Fruit fly (Drosophila melanogaster) whole organism, embryonic: ENCODE results near the gene CG31189.

Experiments
- Adf1 ChIP-seq: fragments of 200-800 bp; sonication (Bioruptor generic); IDR thresholded peaks from 2 replicates; pipeline ENCODE4 v1.3.6; 2022; ENCODE audit warnings: missing biosample characterization, missing genetic modification characterization
- Antp ChIP-seq: fragments of 200-800 bp; sonication (Bioruptor generic); optimal IDR thresholded peaks from 3 replicates; lab custom pipeline; 2016; ENCODE audit warnings: missing biosample characterization, missing genetic modification characterization
- Asciz ChIP-seq: fragments of 200-800 bp; sonication (Bioruptor generic); optimal IDR thresholded peaks from 2 replicates; lab custom pipeline; 2017; ENCODE audit warnings: missing biosample characterization, mild to moderate bottlenecking, missing genetic modification characterization, missing genetic modification reagents
- BtbVII ChIP-seq: fragments of 200-800 bp; sonication (Bioruptor generic); optimal IDR thresholded peaks from 3 replicates; lab custom pipeline; 2017; ENCODE audit warnings: missing biosample characterization, mild to moderate bottlenecking, missing genetic modification characterization
- CG10209 ChIP-seq: fragments of 200-800 bp; sonication (Bioruptor generic); optimal IDR thresholded peaks from 3 replicates; lab custom pipeline; 2017; ENCODE audit warnings: missing biosample characterization, mild to moderate bottlenecking, missing genetic modification characterization, missing genetic modification reagents
- CG10431 ChIP-seq: fragments of 200-800 bp; sonication (Bioruptor generic); optimal IDR thresholded peaks from 3 replicates; lab custom pipeline; 2018; ENCODE audit warnings: missing biosample characterization, mild to moderate bottlenecking, missing genetic modification characterization
- CG10654 ChIP-seq: fragments of 200-800 bp; sonication (Bioruptor generic); optimal IDR thresholded peaks from 2 replicates; lab custom pipeline; 2016; ENCODE audit warnings: missing biosample characterization, missing genetic modification characterization
- CG11695 ChIP-seq: fragments of 200-800 bp; sonication (Bioruptor generic); IDR thresholded peaks from 3 replicates; pipeline ENCODE4 v1.3.6; 2022; ENCODE audit warnings: missing biosample characterization, missing genetic modification characterization
- CG17802 ChIP-seq: fragments of 200-800 bp; sonication (Bioruptor generic); optimal IDR thresholded peaks from 2 replicates; lab custom pipeline; 2018; ENCODE audit warnings: missing biosample characterization, mild to moderate bottlenecking, missing genetic modification characterization, moderate library complexity
- CG2116 ChIP-seq: fragments of 200-800 bp; sonication (Bioruptor generic); optimal IDR thresholded peaks from 3 replicates; lab custom pipeline; 2018; ENCODE audit warnings: missing biosample characterization, mild to moderate bottlenecking, missing genetic modification characterization
- CG30020 ChIP-seq: fragments of 200-800 bp; optimal IDR thresholded peaks from 2 replicates; lab custom pipeline; 2019; ENCODE audit warnings: missing biosample characterization, mild to moderate bottlenecking, missing genetic modification characterization, moderate library complexity
- CG32532 ChIP-seq: fragments of 200-800 bp; sonication (Bioruptor generic); IDR thresholded peaks from 2 replicates; pipeline ENCODE4 v1.3.6; 2022; ENCODE audit warnings: missing biosample characterization, missing genetic modification characterization
- CG42726 ChIP-seq: fragments of 200-800 bp; sonication (Bioruptor generic); IDR thresholded peaks from 2 replicates; pipeline ENCODE4 v1.3.6; 2022; ENCODE audit warnings: missing biosample characterization, missing genetic modification characterization; ENCODE audit not compliant: partially characterized antibody
- CG4360 ChIP-seq: fragments of 200-800 bp; sonication (Bioruptor generic); IDR thresholded peaks from 2 replicates; pipeline ENCODE4 v1.3.6; 2022; ENCODE audit warnings: missing biosample characterization, missing genetic modification characterization
- CG43689 ChIP-seq: fragments of 200-800 bp; sonication (Bioruptor generic); IDR thresholded peaks from 2 replicates; pipeline ENCODE4 v1.3.6; 2022; ENCODE audit warnings: missing biosample characterization, missing genetic modification characterization
- CG4854 ChIP-seq: fragments of 200-800 bp; sonication (Bioruptor generic); optimal IDR thresholded peaks from 2 replicates; lab custom pipeline; 2016; ENCODE audit warnings: missing biosample characterization, missing genetic modification characterization, inconsistent platforms
- CG6254 ChIP-seq: fragments of 200-800 bp; sonication (Bioruptor generic); optimal IDR thresholded peaks from 3 replicates; lab custom pipeline; 2017; ENCODE audit warnings: mild to moderate bottlenecking, missing biosample characterization, missing genetic modification reagents, missing genetic modification characterization
- CG6791 ChIP-seq: fragments of 200-800 bp; sonication (Bioruptor generic); IDR thresholded peaks from 3 replicates; pipeline ENCODE4 v1.3.6; 2022; ENCODE audit warnings: missing biosample characterization, missing genetic modification characterization; ENCODE audit not compliant: partially characterized antibody
- CG6854 ChIP-seq: fragments of 200-800 bp; sonication (Bioruptor generic); optimal IDR thresholded peaks from 3 replicates; lab custom pipeline; 2017; ENCODE audit warnings: missing biosample characterization, mild to moderate bottlenecking, missing genetic modification characterization
- CG7745 ChIP-seq: fragments of 200-800 bp; sonication (Bioruptor generic); optimal IDR thresholded peaks from 2 replicates; lab custom pipeline; 2018; ENCODE audit warnings: missing biosample characterization, mild to moderate bottlenecking, missing genetic modification characterization, moderate library complexity
- CG9609 ChIP-seq: fragments of 200-800 bp; sonication (Bioruptor generic); optimal IDR thresholded peaks from 3 replicates; lab custom pipeline; 2016; ENCODE audit warnings: missing biosample characterization, missing genetic modification characterization
- Camta ChIP-seq: fragments of 200-800 bp; sonication (Bioruptor generic); optimal IDR thresholded peaks from 2 replicates; lab custom pipeline; 2016; ENCODE audit warnings: missing biosample characterization, missing genetic modification characterization
- Dfd ChIP-seq, 2 experiments: fragments of >200 bp; optimal IDR thresholded peaks; 2 replicates each; lab custom pipeline; 2017; ENCODE audit warnings: missing biosample characterization in 2 of 2, missing genetic modification characterization in 2 of 2
- H15 ChIP-seq: fragments of 200-800 bp; sonication (Bioruptor generic); IDR thresholded peaks from 3 replicates; pipeline ENCODE4 v1.3.6; 2022; ENCODE audit warnings: missing biosample characterization, missing genetic modification characterization
- Hr39 ChIP-seq: fragments of >200 bp; optimal IDR thresholded peaks from 2 replicates; lab custom pipeline; 2017
- Hr78 ChIP-seq, 2 experiments: fragments of 200-800 bp in 1 of 2; fragments of >200 bp in 1 of 2; sonication (Bioruptor generic) in 1 of 2; optimal IDR thresholded peaks; 2 replicates each; lab custom pipeline; 2017 to 2019; ENCODE audit warnings: missing biosample characterization in 2 of 2, missing genetic modification characterization in 2 of 2, mild to moderate bottlenecking in 1 of 2, moderate library complexity in 1 of 2
- Kr ChIP-seq: fragments of 200-800 bp; sonication (Bioruptor generic); optimal IDR thresholded peaks from 2 replicates; lab custom pipeline; 2017; ENCODE audit warnings: missing biosample characterization, mild to moderate bottlenecking, missing genetic modification characterization
- NfI ChIP-seq: fragments of 200-800 bp; sonication (Bioruptor generic); optimal IDR thresholded peaks from 3 replicates; lab custom pipeline; 2018; ENCODE audit warnings: missing biosample characterization, mild to moderate bottlenecking, missing genetic modification characterization, moderate library complexity
- Poxn ChIP-seq: fragments of 200-800 bp; sonication (Bioruptor generic); IDR thresholded peaks from 2 replicates; pipeline ENCODE4 v1.3.6; 2022; ENCODE audit warnings: missing biosample characterization, missing genetic modification characterization
- Ravus ChIP-seq: fragments of 200-800 bp; sonication (Bioruptor generic); IDR thresholded peaks from 2 replicates; pipeline ENCODE4 v1.3.6; 2022; ENCODE audit warnings: missing biosample characterization, missing genetic modification characterization
- Rfx ChIP-seq: fragments of 200-800 bp; sonication (Bioruptor generic); IDR thresholded peaks from 2 replicates; pipeline ENCODE4 v1.3.6; 2022; ENCODE audit warnings: missing biosample characterization, missing genetic modification characterization
- Sin3A ChIP-seq: fragments of >200 bp; optimal IDR thresholded peaks from 2 replicates; lab custom pipeline; 2018
- Six4 ChIP-seq: fragments of 200-800 bp; sonication (Bioruptor generic); optimal IDR thresholded peaks from 2 replicates; lab custom pipeline; 2016; ENCODE audit warnings: missing biosample characterization, missing genetic modification characterization
- Tbp ChIP-seq: fragments of >200 bp; optimal IDR thresholded peaks from 2 replicates; lab custom pipeline; 2018; ENCODE audit warnings: missing biosample characterization, missing genetic modification characterization
- Trl ChIP-seq, 3 experiments: fragments of >200 bp in 2 of 3; fragments of 200-800 bp in 1 of 3; sonication (Bioruptor generic) in 1 of 3; optimal IDR thresholded peaks; 2 replicates in 1 of 3; 3 replicates in 2 of 3; lab custom pipeline; 2016 to 2017; ENCODE audit warnings: missing biosample characterization in 1 of 3, missing genetic modification characterization in 1 of 3
- ase ChIP-seq: fragments of 200-800 bp; sonication (Bioruptor generic); IDR thresholded peaks from 3 replicates; pipeline ENCODE4 v1.3.6; 2022; ENCODE audit warnings: missing biosample characterization, missing genetic modification characterization
- bsh ChIP-seq, 2 experiments: fragments of 200-800 bp; sonication (Bioruptor generic); optimal IDR thresholded peaks; 2 replicates each; lab custom pipeline; 2017 to 2018; ENCODE audit warnings: mild to moderate bottlenecking in 2 of 2, missing biosample characterization in 2 of 2, missing genetic modification characterization in 2 of 2, moderate library complexity in 1 of 2
- cwo ChIP-seq: fragments of 200-800 bp; sonication (Bioruptor generic); optimal IDR thresholded peaks from 3 replicates; lab custom pipeline; 2017; ENCODE audit warnings: missing biosample characterization, missing genetic modification characterization, mild to moderate bottlenecking, moderate library complexity, missing genetic modification reagents
- knrl ChIP-seq: fragments of 200-800 bp; sonication (Bioruptor generic); IDR thresholded peaks from 3 replicates; pipeline ENCODE4 v1.3.6; 2022; ENCODE audit warnings: missing biosample characterization, missing genetic modification characterization; ENCODE audit not compliant: partially characterized antibody
- lov ChIP-seq, 2 experiments: fragments of 200-800 bp in 1 of 2; fragments of >200 bp in 1 of 2; sonication (Bioruptor generic) in 1 of 2; IDR thresholded peaks in 1 of 2; optimal IDR thresholded peaks in 1 of 2; 2 replicates in 1 of 2; 3 replicates in 1 of 2; pipeline versions ENCODE4 v1.3.6 to Lab custom; 2017 to 2022; ENCODE audit warnings: missing biosample characterization in 1 of 2, missing genetic modification characterization in 1 of 2
- pum ChIP-seq: fragments of 200-800 bp; sonication (Bioruptor generic); optimal IDR thresholded peaks from 2 replicates; lab custom pipeline; 2016; ENCODE audit warnings: missing biosample characterization, missing genetic modification characterization
- sc ChIP-seq, 3 experiments: fragments of >200 bp in 2 of 3; fragments of 200-800 bp in 1 of 3; sonication (Bioruptor generic) in 1 of 3; optimal IDR thresholded peaks; 2 replicates in 2 of 3; 3 replicates in 1 of 3; lab custom pipeline; 2017; ENCODE audit warnings: mild to moderate bottlenecking in 1 of 3, missing biosample characterization in 1 of 3, missing genetic modification characterization in 1 of 3, missing genetic modification reagents in 1 of 3
- shn ChIP-seq: fragments of 200-800 bp; sonication (Bioruptor generic); optimal IDR thresholded peaks from 3 replicates; lab custom pipeline; 2016; ENCODE audit warnings: missing biosample characterization, missing genetic modification characterization
- slbo ChIP-seq: fragments of 200-800 bp; sonication (Bioruptor generic); IDR thresholded peaks from 2 replicates; pipeline ENCODE4 v1.3.6; 2022; ENCODE audit warnings: missing biosample characterization, missing genetic modification characterization
- sna ChIP-seq: fragments of 200-800 bp; sonication (Bioruptor generic); IDR thresholded peaks from 2 replicates; pipeline ENCODE4 v1.3.6; 2022; ENCODE audit warnings: missing biosample characterization, missing genetic modification characterization; ENCODE audit not compliant: partially characterized antibody
- tup ChIP-seq: fragments of 200-800 bp; sonication (Bioruptor generic); optimal IDR thresholded peaks from 2 replicates; lab custom pipeline; 2016; ENCODE audit warnings: missing biosample characterization, mild to moderate bottlenecking, missing genetic modification characterization, moderate library complexity
- wdn ChIP-seq: fragments of 200-800 bp; sonication (Bioruptor generic); IDR thresholded peaks from 2 replicates; pipeline ENCODE4 v1.3.6; 2022; ENCODE audit warnings: missing biosample characterization, missing genetic modification characterization
- wek ChIP-seq: fragments of 200-800 bp; sonication (Bioruptor generic); optimal IDR thresholded peaks from 3 replicates; lab custom pipeline; 2018; ENCODE audit warnings: missing biosample characterization, mild to moderate bottlenecking, missing genetic modification characterization, moderate library complexity

Gene CG31189

dm6 chr3R:21064000-21064924 is 18.6 kb upstream of the CG31189 start, which contains the start of gene Cortactin (continued):
- TF ChIP-seq Ravus (GFP tag; lab: Robert Waterston, UW) (no peak), wdn (GFP tag; lab: Robert Waterston, UW) (no peak), CG10431 (GFP tag; lab: Kevin White, UChicago) (no peak), Hr39 (no peak), CG30020 (tag; lab: Kevin White, UChicago) (peak; percentile 13), CG2116 (peak; percentile 69), BtbVII (GFP tag; lab: Kevin White, UChicago) (no peak), wek (GFP tag; lab: Kevin White, UChicago) (no peak), slbo (GFP tag; lab: Robert Waterston, UW) (0 out of 2 replicates have a peak, but pooled peaks have one; percentile 4), CG4854 (GFP tag; lab: Kevin White, UChicago) (no peak), ase (no peak), Six4 (no peak), CG17802 (tag; lab: Kevin White, UChicago) (no peak), lov (optimal IDR thresholded peaks at IDR 0.05; lab: Kevin White, UChicago) (no peak), lov (GFP tag; IDR thresholded peaks at IDR 0.05; lab: Robert Waterston, UW) (no peak), shn (GFP tag; lab: Kevin White, UChicago) (no peak), Camta (no peak), tup (GFP tag; lab: Kevin White, UChicago) (no peak), Kr (GFP tag; lab: Kevin White, UChicago) (peak; percentile 87), CG42726 (GFP tag; lab: Robert Waterston, UW) (peak; percentile 95), H15 (no peak), CG9609 (GFP tag; lab: Kevin White, UChicago) (no peak), sna (peak; percentile 89), CG6854 (GFP tag; lab: Kevin White, UChicago) (no peak), NfI (GFP tag; lab: Kevin White, UChicago) (no peak), Adf1 (GFP tag; lab: Robert Waterston, UW) (no peak), Dfd (GFP tag; optimal IDR thresholded peaks at IDR 0.05; lab: Kevin White, UChicago) (no peak), cwo (no peak), CG7745 (no peak), pum (no peak), Antp (no peak), CG6791 (GFP tag; lab: Robert Waterston, UW) (peak; percentile 94), Rfx (GFP tag; lab: Robert Waterston, UW) (peak; percentile 42; the same call in 1 of the 2 replicates), Poxn (GFP tag; lab: Robert Waterston, UW) (no peak), CG43689 (GFP tag; lab: Robert Waterston, UW) (no peak), knrl (peak; percentile 83), Asciz (GFP tag; lab: Kevin White, UChicago) (no peak), Hr78 (GFP tag; optimal IDR thresholded peaks at IDR 0.05; lab: Kevin White, UChicago) (no peak), CG10654 (GFP tag; lab: Kevin White, UChicago) (no peak), CG6254 (GFP tag; lab: Kevin White, UChicago) (no peak), Sin3A (lab: Kevin White, UChicago) (no peak), bsh (GFP tag; optimal IDR thresholded peaks at IDR 0.05; lab: Kevin White, UChicago) (no peak), Trl (optimal IDR thresholded peaks at IDR 0.05; lab: Kevin White, UChicago) (no peak), Trl (GFP tag; optimal IDR thresholded peaks at IDR 0.05; lab: Kevin White, UChicago) (no peak), CG4360 (GFP tag; lab: Robert Waterston, UW) (no peak), CG32532 (GFP tag; lab: Robert Waterston, UW) (no peak), CG10209 (GFP tag; lab: Kevin White, UChicago) (no peak), sc (optimal IDR thresholded peaks at IDR 0.05; lab: Kevin White, UChicago) (no peak), sc (GFP tag; optimal IDR thresholded peaks at IDR 0.05; lab: Kevin White, UChicago) (no peak), CG11695 (GFP tag; lab: Robert Waterston, UW) (no peak), Tbp (no peak)
